Worm (Caenorhabditis elegans) whole organism, L1 larva: ENCODE results near the gene col-90.
A peak's percentile ranks its signal among the peaks of the same experiment; 100 is the strongest.

Source experiments
- C04F5.9 ChIP-seq: sonication (generic microtip); optimal IDR thresholded peaks from 2 replicates; lab custom pipeline; 2016; ENCODE audit warnings: missing genetic modification characterization, missing compliant biosample characterization
- C16A3.4 ChIP-seq: fragments of 150-350 bp; optimal IDR thresholded peaks from 2 replicates; lab custom pipeline; 2014; ENCODE audit warnings: missing biosample characterization, missing genetic modification characterization
- F16B12.6 ChIP-seq: fragments of 150-350 bp; optimal IDR thresholded peaks from 2 replicates; lab custom pipeline; 2014; ENCODE audit warnings: missing biosample characterization, missing genetic modification characterization
- aha-1 ChIP-seq: fragments of 150-350 bp; optimal IDR thresholded peaks from 2 replicates; lab custom pipeline; 2014; ENCODE audit warnings: missing biosample characterization, missing genetic modification characterization
- aly-2 ChIP-seq: fragments of 150-350 bp; optimal IDR thresholded peaks from 2 replicates; lab custom pipeline; 2014; ENCODE audit warnings: missing biosample characterization, missing genetic modification characterization
- ama-1 ChIP-seq: fragments of 150-350 bp; optimal IDR thresholded peaks from 2 replicates; lab custom pipeline; 2014
- blmp-1 ChIP-seq: fragments of 150-350 bp; optimal IDR thresholded peaks from 2 replicates; lab custom pipeline; 2014; ENCODE audit warnings: missing biosample characterization, missing genetic modification characterization
- ceh-63 ChIP-seq: fragments of 200-800 bp; sonication (Bioruptor generic); optimal IDR thresholded peaks from 2 replicates; lab custom pipeline; 2018; ENCODE audit warnings: mild to moderate bottlenecking, missing genetic modification characterization, missing compliant biosample characterization
- ceh-82 ChIP-seq, 3 experiments: fragments of 150-350 bp in 1 of 3; sonication (generic microtip) in 2 of 3; optimal IDR thresholded peaks; 2 replicates each; lab custom pipeline; 2014 to 2017; ENCODE audit warnings: missing biosample characterization in 3 of 3, missing genetic modification characterization in 3 of 3
- ceh-88 ChIP-seq: fragments of 200-800 bp; sonication (Bioruptor generic); IDR thresholded peaks from 2 replicates; pipeline ENCODE4 v1.3.6; 2022; ENCODE audit warnings: missing genetic modification characterization, missing compliant biosample characterization
- ceh-90 ChIP-seq: sonication (generic microtip); optimal IDR thresholded peaks from 2 replicates; lab custom pipeline; 2016; ENCODE audit warnings: missing genetic modification characterization, missing compliant biosample characterization
- ces-1 ChIP-seq: fragments of 150-350 bp; optimal IDR thresholded peaks from 2 replicates; lab custom pipeline; 2014; ENCODE audit warnings: missing biosample characterization, missing genetic modification reagents, missing genetic modification characterization
- dpl-1 ChIP-seq, 3 experiments: fragments of 150-350 bp in 2 of 3; sonication (generic microtip) in 1 of 3; optimal IDR thresholded peaks; 2 replicates each; lab custom pipeline; 2014 to 2017; ENCODE audit warnings: missing biosample characterization in 3 of 3, missing genetic modification characterization in 3 of 3, missing genetic modification reagents in 3 of 3
- efl-3 ChIP-seq: fragments of 200-800 bp; sonication (Bioruptor generic); optimal IDR thresholded peaks from 2 replicates; lab custom pipeline; 2018; ENCODE audit warnings: mild to moderate bottlenecking, missing genetic modification characterization, missing compliant biosample characterization
- egl-27 ChIP-seq, 2 experiments: fragments of 150-350 bp in 1 of 2; sonication (generic microtip); optimal IDR thresholded peaks; 3 replicates each; lab custom pipeline; 2017 to 2018; ENCODE audit warnings: missing biosample characterization in 2 of 2, missing genetic modification characterization in 2 of 2, missing genetic modification reagents in 2 of 2
- elt-3 ChIP-seq, 6 experiments: fragments of 150-350 bp in 1 of 6; sonication (generic microtip); optimal IDR thresholded peaks; 2 replicates each; lab custom pipeline; 2017 to 2018; ENCODE audit warnings: missing biosample characterization in 6 of 6, missing genetic modification characterization in 6 of 6, inconsistent platforms in 1 of 6
- ets-5 ChIP-seq: fragments of 200-800 bp; sonication (Bioruptor generic); IDR thresholded peaks from 2 replicates; pipeline ENCODE4 v1.3.6; 2022; ENCODE audit warnings: missing genetic modification characterization, missing compliant biosample characterization
- fkh-10 ChIP-seq: sonication (generic microtip); optimal IDR thresholded peaks from 2 replicates; lab custom pipeline; 2017; ENCODE audit warnings: missing biosample characterization, missing genetic modification reagents, missing genetic modification characterization
- fkh-4 ChIP-seq: sonication (generic microtip); optimal IDR thresholded peaks from 2 replicates; lab custom pipeline; 2016; ENCODE audit warnings: missing compliant biosample characterization, missing genetic modification characterization, borderline replicate concordance
- fkh-8 ChIP-seq: sonication (generic microtip); optimal IDR thresholded peaks from 2 replicates; lab custom pipeline; 2016; ENCODE audit warnings: mild to moderate bottlenecking, missing genetic modification characterization, missing compliant biosample characterization
- fos-1 ChIP-seq: fragments of 150-350 bp; optimal IDR thresholded peaks from 2 replicates; lab custom pipeline; 2014; ENCODE audit warnings: missing biosample characterization, missing genetic modification characterization
- grh-1 ChIP-seq: fragments of 200-800 bp; sonication (Bioruptor generic); IDR thresholded peaks from 2 replicates; pipeline ENCODE4 v1.3.6; 2022; ENCODE audit warnings: missing genetic modification reagents, missing genetic modification characterization, missing compliant biosample characterization
- hlh-17 ChIP-seq: fragments of 200-800 bp; sonication (Bioruptor generic); optimal IDR thresholded peaks from 2 replicates; lab custom pipeline; 2018; ENCODE audit warnings: missing genetic modification characterization, mild to moderate bottlenecking, missing compliant biosample characterization, moderate library complexity, borderline replicate concordance
- hlh-4 ChIP-seq: sonication (generic microtip); optimal IDR thresholded peaks from 2 replicates; lab custom pipeline; 2016; ENCODE audit warnings: mild to moderate bottlenecking, missing genetic modification characterization, missing compliant biosample characterization
- hpl-2 ChIP-seq: fragments of 150-350 bp; optimal IDR thresholded peaks from 2 replicates; lab custom pipeline; 2014; ENCODE audit warnings: missing biosample characterization, missing genetic modification reagents, missing genetic modification characterization
- isw-1 ChIP-seq: fragments of 200-800 bp; sonication (Bioruptor generic); IDR thresholded peaks from 2 replicates; pipeline ENCODE4 v1.3.6; 2022; ENCODE audit warnings: missing genetic modification characterization, missing compliant biosample characterization
- lin-14 ChIP-seq: fragments of 200-800 bp; sonication (Bioruptor generic); optimal IDR thresholded peaks from 2 replicates; lab custom pipeline; 2018; ENCODE audit warnings: mild to moderate bottlenecking, missing genetic modification characterization, moderate library complexity, missing compliant biosample characterization
- lin-15B ChIP-seq: fragments of 150-350 bp; sonication (generic microtip); optimal IDR thresholded peaks from 3 replicates; lab custom pipeline; 2014; ENCODE audit warnings: missing biosample characterization, missing genetic modification characterization
- lir-3 ChIP-seq: sonication (generic microtip); optimal IDR thresholded peaks from 2 replicates; lab custom pipeline; 2016; ENCODE audit warnings: mild to moderate bottlenecking, missing genetic modification characterization, moderate library complexity, missing compliant biosample characterization; ENCODE audit not compliant: poor library complexity
- lsy-2 ChIP-seq, 2 experiments: fragments of 150-350 bp; optimal IDR thresholded peaks; 2 replicates each; lab custom pipeline; 2014; ENCODE audit warnings: missing biosample characterization in 2 of 2, missing genetic modification characterization in 2 of 2
- mef-2 ChIP-seq: fragments of 150-350 bp; optimal IDR thresholded peaks from 2 replicates; lab custom pipeline; 2014; ENCODE audit warnings: missing biosample characterization, missing genetic modification characterization
- mep-1 ChIP-seq: fragments of 150-350 bp; optimal IDR thresholded peaks from 2 replicates; lab custom pipeline; 2014; ENCODE audit warnings: missing biosample characterization, missing genetic modification characterization
- nhr-11 ChIP-seq: fragments of 150-350 bp; optimal IDR thresholded peaks from 2 replicates; lab custom pipeline; 2014; ENCODE audit warnings: missing biosample characterization, missing genetic modification characterization
- nhr-237 ChIP-seq: fragments of 150-350 bp; optimal IDR thresholded peaks from 2 replicates; lab custom pipeline; 2014; ENCODE audit warnings: missing biosample characterization, missing genetic modification characterization
- nhr-28 ChIP-seq: fragments of 150-350 bp; optimal IDR thresholded peaks from 2 replicates; lab custom pipeline; 2014; ENCODE audit warnings: missing biosample characterization, missing genetic modification characterization
- nhr-47 ChIP-seq: sonication (generic microtip); optimal IDR thresholded peaks from 2 replicates; lab custom pipeline; 2016; ENCODE audit warnings: mild to moderate bottlenecking, missing genetic modification characterization, moderate library complexity, missing compliant biosample characterization
- nhr-76 ChIP-seq: sonication (generic microtip); optimal IDR thresholded peaks from 2 replicates; lab custom pipeline; 2017; ENCODE audit warnings: missing biosample characterization, missing genetic modification characterization
- nhr-77 ChIP-seq: fragments of 150-350 bp; optimal IDR thresholded peaks from 2 replicates; lab custom pipeline; 2014; ENCODE audit warnings: missing biosample characterization, missing genetic modification characterization
- nhr-85 ChIP-seq: sonication (generic microtip); peaks from one replicate; lab custom pipeline; 2016; ENCODE audit warnings: missing genetic modification characterization, inconsistent platforms, missing compliant biosample characterization
- nhr-90 ChIP-seq: sonication (generic microtip); optimal IDR thresholded peaks from 2 replicates; lab custom pipeline; 2016; ENCODE audit warnings: mild to moderate bottlenecking, missing genetic modification characterization, missing compliant biosample characterization; ENCODE audit not compliant: poor library complexity
- pqm-1 ChIP-seq: sonication (generic microtip); optimal IDR thresholded peaks from 3 replicates; lab custom pipeline; 2017; ENCODE audit warnings: missing biosample characterization, missing genetic modification characterization
- snpc-4 ChIP-seq: fragments of 150-350 bp; optimal IDR thresholded peaks from 2 replicates; lab custom pipeline; 2014; ENCODE audit warnings: missing biosample characterization, missing genetic modification characterization
- snu-23 ChIP-seq: sonication (generic microtip); optimal IDR thresholded peaks from 2 replicates; lab custom pipeline; 2016; ENCODE audit warnings: missing genetic modification characterization, missing compliant biosample characterization
- sox-4 ChIP-seq: sonication (generic microtip); optimal IDR thresholded peaks from 2 replicates; lab custom pipeline; 2016; ENCODE audit warnings: missing genetic modification characterization, missing compliant biosample characterization
- sptf-1 ChIP-seq: fragments of 150-350 bp; optimal IDR thresholded peaks from 2 replicates; lab custom pipeline; 2014; ENCODE audit warnings: missing biosample characterization, missing genetic modification characterization
- sup-37 ChIP-seq: fragments of 200-800 bp; sonication (Bioruptor generic); optimal IDR thresholded peaks from 2 replicates; lab custom pipeline; 2018; ENCODE audit warnings: mild to moderate bottlenecking, missing genetic modification characterization, missing compliant biosample characterization
- tbx-2 ChIP-seq: sonication (generic microtip); optimal IDR thresholded peaks from 2 replicates; lab custom pipeline; 2016; ENCODE audit warnings: missing genetic modification characterization, missing compliant biosample characterization
- unc-130 ChIP-seq: fragments of 150-350 bp; optimal IDR thresholded peaks from 2 replicates; lab custom pipeline; 2017; ENCODE audit warnings: missing biosample characterization, missing genetic modification characterization, inconsistent platforms
- unc-62 ChIP-seq: fragments of 150-350 bp; optimal IDR thresholded peaks from 2 replicates; lab custom pipeline; 2014; ENCODE audit warnings: missing biosample characterization, missing genetic modification reagents, missing genetic modification characterization
- unc-86 ChIP-seq: sonication (generic microtip); optimal IDR thresholded peaks from 2 replicates; lab custom pipeline; 2016; ENCODE audit warnings: missing genetic modification characterization, missing compliant biosample characterization
- unc-98 ChIP-seq: fragments of 200-800 bp; sonication (Bioruptor generic); IDR thresholded peaks from 2 replicates; pipeline ENCODE4 v1.3.6; 2022; ENCODE audit warnings: missing genetic modification characterization, missing compliant biosample characterization
- xbp-1 ChIP-seq: sonication (generic microtip); optimal IDR thresholded peaks from 2 replicates; lab custom pipeline; 2016; ENCODE audit warnings: missing genetic modification characterization, missing compliant biosample characterization
- ztf-4 ChIP-seq: fragments of 150-350 bp; optimal IDR thresholded peaks from 2 replicates; lab custom pipeline; 2014; ENCODE audit warnings: missing biosample characterization, missing genetic modification characterization

col-90 gene

DNA sequence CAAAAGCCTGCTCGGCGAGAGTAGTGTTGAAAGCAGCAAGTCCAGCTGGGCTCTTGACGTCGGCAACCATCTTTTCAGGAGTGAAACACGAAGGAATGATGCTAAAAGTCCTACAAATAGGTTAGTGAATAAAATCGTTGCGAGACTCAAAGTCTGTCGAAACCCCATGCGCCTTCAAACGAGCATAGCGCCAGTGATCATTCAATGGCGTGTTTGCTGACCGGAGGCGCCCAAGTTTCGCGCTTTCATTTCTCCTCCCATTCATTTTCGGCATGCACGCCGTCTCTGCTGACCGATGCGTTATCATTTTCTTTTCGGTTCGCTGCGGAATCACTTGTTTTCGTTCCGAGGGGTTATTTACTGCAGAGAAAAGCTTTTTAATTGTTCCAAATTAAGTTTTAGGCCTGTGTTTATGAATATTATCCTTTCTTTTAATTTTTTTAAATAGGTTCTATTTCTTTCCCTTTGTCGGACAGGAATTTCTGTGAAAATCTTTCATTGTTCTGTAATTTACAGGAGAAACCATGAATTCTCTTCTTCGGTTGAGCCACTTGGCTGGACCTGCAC, 24.6 kb downstream of the col-90 start, which contains the start of the genes eef-1B.1 and aco-2 (continued):
- TF ChIP-seq pqm-1 (tag; lab: Kevin White, UChicago): no peak
- peak; percentile 87 to 90 (median 88) for TF ChIP-seq dpl-1 (GFP tag; optimal IDR thresholded peaks at IDR 0.05; lab: Kevin White, UChicago)
- peak; percentile 84 for TF ChIP-seq lin-15B (tag; lab: Kevin White, UChicago)
- TF ChIP-seq C16A3.4 (tag; lab: Kevin White, UChicago): peak; percentile 96
- peak in 5 of 6 experiments; percentile 53 to 97 (median 75) for TF ChIP-seq elt-3 (tag; optimal IDR thresholded peaks at IDR 0.05; lab: Kevin White, UChicago)
- peak; percentile 63 for TF ChIP-seq lir-3 (tag; lab: Kevin White, UChicago)
- TF ChIP-seq hlh-17 (GFP tag; lab: Kevin White, UChicago): no peak
- peak; percentile 88 to 95 (median 91) for TF ChIP-seq ceh-82 (tag; optimal IDR thresholded peaks at IDR 0.05; lab: Kevin White, UChicago)
- TF ChIP-seq unc-86 (tag; lab: Kevin White, UChicago): peak; percentile 90
- no peak for TF ChIP-seq unc-62 (GFP tag; lab: Kevin White, UChicago)
- TF ChIP-seq ztf-4: peak; percentile 89
- TF ChIP-seq ceh-63 (GFP tag; lab: Kevin White, UChicago): no peak
- peak; percentile 89 for TF ChIP-seq isw-1 (GFP tag; lab: Robert Waterston, UW)
- TF ChIP-seq fkh-8 (tag; lab: Kevin White, UChicago): peak; percentile 89
- TF ChIP-seq tbx-2 (tag; lab: Kevin White, UChicago): peak; percentile 95
- peak; percentile 88 for TF ChIP-seq grh-1 (GFP tag; lab: Robert Waterston, UW)
- peak; percentile 95 for TF ChIP-seq nhr-90 (tag; lab: Kevin White, UChicago)
- peak; percentile 53 for TF ChIP-seq ama-1 (lab: Kevin White, UChicago)
- peak; percentile 43 for TF ChIP-seq nhr-11 (tag; lab: Kevin White, UChicago)
- TF ChIP-seq hpl-2 (GFP tag; lab: Kevin White, UChicago): peak; percentile 74
- TF ChIP-seq nhr-85 (tag; lab: Kevin White, UChicago): peak; percentile 97
- TF ChIP-seq aly-2: peak; percentile 38
- no peak for TF ChIP-seq egl-27 (tag; optimal IDR thresholded peaks at IDR 0.05; lab: Kevin White, UChicago)
- TF ChIP-seq ceh-88 (GFP tag; lab: Robert Waterston, UW): peak; percentile 62
- TF ChIP-seq aha-1 (tag; lab: Kevin White, UChicago): peak; percentile 62
- TF ChIP-seq mep-1 (tag; lab: Kevin White, UChicago): peak; percentile 91
- peak; percentile 95 for TF ChIP-seq blmp-1
- no peak for TF ChIP-seq ces-1 (GFP tag; lab: Kevin White, UChicago)
- TF ChIP-seq ceh-90 (tag; lab: Kevin White, UChicago): no peak
- no peak for TF ChIP-seq nhr-28 (tag; lab: Kevin White, UChicago)
- peak; percentile 69 for TF ChIP-seq C04F5.9 (tag; lab: Kevin White, UChicago)
- TF ChIP-seq F16B12.6 (tag; lab: Kevin White, UChicago): peak; percentile 73
- TF ChIP-seq mef-2 (tag; lab: Kevin White, UChicago): peak; percentile 33
- peak; percentile 98 for TF ChIP-seq unc-130
- peak; percentile 70 for TF ChIP-seq sox-4 (tag; lab: Kevin White, UChicago)
- TF ChIP-seq nhr-47: peak; percentile 96
- peak; percentile 71 for TF ChIP-seq sup-37 (GFP tag; lab: Kevin White, UChicago)
- TF ChIP-seq snpc-4: peak; percentile 85
- peak; percentile 81 for TF ChIP-seq fos-1 (tag; lab: Kevin White, UChicago)
- TF ChIP-seq snu-23 (GFP tag; lab: Kevin White, UChicago): peak; percentile 97
- TF ChIP-seq nhr-77 (tag; lab: Kevin White, UChicago): peak; percentile 87
- TF ChIP-seq fkh-10 (GFP tag; lab: Kevin White, UChicago): peak; percentile 43
- TF ChIP-seq lsy-2 (tag; optimal IDR thresholded peaks at IDR 0.05; lab: Kevin White, UChicago): peak; percentile 94 to 96
- TF ChIP-seq sptf-1: no peak
- peak; percentile 26 for TF ChIP-seq fkh-4
- peak; percentile 39 for TF ChIP-seq nhr-237 (tag; lab: Kevin White, UChicago)
- TF ChIP-seq lin-14 (GFP tag; lab: Kevin White, UChicago): peak; percentile 95
- TF ChIP-seq hlh-4 (tag; lab: Kevin White, UChicago): no peak
- TF ChIP-seq unc-98: no peak
- peak; percentile 92 for TF ChIP-seq xbp-1 (tag; lab: Kevin White, UChicago)
- TF ChIP-seq nhr-76 (tag; lab: Kevin White, UChicago): no peak
- no peak for TF ChIP-seq ets-5 (GFP tag; lab: Robert Waterston, UW)
- no peak for TF ChIP-seq efl-3 (GFP tag; lab: Kevin White, UChicago)
